Worm (Caenorhabditis elegans): ENCODE measurements around the gene ZK262.9.

- no peak for TF ChIP-seq ama-1 (optimal IDR thresholded peaks at IDR 0.05)
- TF ChIP-seq hmg-4 (GFP tag; optimal IDR thresholded peaks at IDR 0.05) = no peak
- TF ChIP-seq flt-1 (GFP tag; IDR thresholded peaks at IDR 0.05) = no peak
These were observed 47.6 kb downstream of the ZK262.9 start, which contains the start of gene Y51A2D.18 for ce11 chrV:18487158-18487557.

Data from whole organism, early embryonic.